Fruit fly (Drosophila melanogaster) whole organism, embryonic: ENCODE results near the gene Ubc7.

Source experiments
- Awh ChIP-seq: fragments of 200-800 bp; sonication (Bioruptor generic); IDR thresholded peaks from 2 replicates; pipeline ENCODE4, ENCODE4 v1.3.6; 2022; ENCODE audit warnings: missing biosample characterization, missing genetic modification characterization
- BEAF-32 ChIP-seq: fragments of 200-800 bp; sonication (Bioruptor generic); optimal IDR thresholded peaks from 3 replicates; lab custom pipeline; 2017; ENCODE audit warnings: missing biosample characterization, missing genetic modification characterization, mild to moderate bottlenecking, moderate library complexity, missing genetic modification reagents
- CG10147 ChIP-seq: fragments of 200-800 bp; sonication (Bioruptor generic); optimal IDR thresholded peaks from 2 replicates; lab custom pipeline; 2019; ENCODE audit warnings: missing biosample characterization, mild to moderate bottlenecking, missing genetic modification characterization, moderate library complexity
- CG1024 ChIP-seq: fragments of 200-800 bp; sonication (Bioruptor generic); IDR thresholded peaks from 2 replicates; pipeline ENCODE4 v1.3.6; 2022; ENCODE audit warnings: missing biosample characterization, missing genetic modification characterization
- CG11723 ChIP-seq: fragments of 200-800 bp; sonication (Bioruptor generic); optimal IDR thresholded peaks from 2 replicates; lab custom pipeline; 2017; ENCODE audit warnings: missing biosample characterization, mild to moderate bottlenecking, missing genetic modification characterization
- CG12071 ChIP-seq: fragments of 200-800 bp; sonication (Bioruptor generic); optimal IDR thresholded peaks from 3 replicates; lab custom pipeline; 2018; ENCODE audit warnings: missing biosample characterization, mild to moderate bottlenecking, missing genetic modification characterization
- CG12744 ChIP-seq: fragments of 200-800 bp; sonication (Bioruptor generic); optimal IDR thresholded peaks from 2 replicates; lab custom pipeline; 2016; ENCODE audit warnings: missing biosample characterization, missing genetic modification characterization
- CG15269 ChIP-seq: fragments of 200-800 bp; sonication (Bioruptor generic); optimal IDR thresholded peaks from 2 replicates; lab custom pipeline; 2018; ENCODE audit warnings: missing biosample characterization, mild to moderate bottlenecking, missing genetic modification characterization, moderate library complexity
- CG15601 ChIP-seq: fragments of 200-800 bp; sonication (Bioruptor generic); optimal IDR thresholded peaks from 3 replicates; lab custom pipeline; 2019; ENCODE audit warnings: missing biosample characterization, mild to moderate bottlenecking, missing genetic modification characterization, moderate library complexity
- CG1603 ChIP-seq: fragments of 200-800 bp; sonication (Bioruptor generic); optimal IDR thresholded peaks from 2 replicates; lab custom pipeline; 2019; ENCODE audit warnings: missing biosample characterization, mild to moderate bottlenecking, missing genetic modification characterization, moderate library complexity
- CG17912 ChIP-seq: fragments of 200-800 bp; sonication (Bioruptor generic); optimal IDR thresholded peaks from 2 replicates; lab custom pipeline; 2018; ENCODE audit warnings: missing biosample characterization, mild to moderate bottlenecking, missing genetic modification characterization
- CG2129 ChIP-seq: fragments of 200-800 bp; sonication (Bioruptor generic); IDR thresholded peaks from 2 replicates; pipeline ENCODE4 v1.3.6; 2022; ENCODE audit warnings: missing biosample characterization, missing genetic modification characterization; ENCODE audit not compliant: partially characterized antibody
- CG2712 ChIP-seq: fragments of 200-800 bp; optimal IDR thresholded peaks from 3 replicates; lab custom pipeline; 2019; ENCODE audit warnings: missing biosample characterization, mild to moderate bottlenecking, missing genetic modification characterization, moderate library complexity
- CG2889 ChIP-seq: fragments of 200-800 bp; sonication (Bioruptor generic); IDR thresholded peaks from 3 replicates; pipeline ENCODE4 v1.3.6; 2022; ENCODE audit warnings: missing biosample characterization, missing genetic modification characterization
- CG30020 ChIP-seq: fragments of 200-800 bp; optimal IDR thresholded peaks from 2 replicates; lab custom pipeline; 2019; ENCODE audit warnings: missing biosample characterization, mild to moderate bottlenecking, missing genetic modification characterization, moderate library complexity
- CG30403 ChIP-seq: fragments of 200-800 bp; sonication (Bioruptor generic); optimal IDR thresholded peaks from 3 replicates; lab custom pipeline; 2016; ENCODE audit warnings: missing biosample characterization, missing genetic modification characterization
- CG31224 ChIP-seq: fragments of 200-800 bp; sonication (Bioruptor generic); IDR thresholded peaks from 2 replicates; pipeline ENCODE4 v1.3.6; 2022; ENCODE audit warnings: missing biosample characterization, missing genetic modification characterization
- CG3281 ChIP-seq: fragments of 200-800 bp; sonication (Bioruptor generic); optimal IDR thresholded peaks from 3 replicates; lab custom pipeline; 2017; ENCODE audit warnings: missing biosample characterization, mild to moderate bottlenecking, missing genetic modification characterization
- CG33213 ChIP-seq: fragments of 200-800 bp; sonication (Bioruptor generic); optimal IDR thresholded peaks from 3 replicates; lab custom pipeline; 2016; ENCODE audit warnings: missing biosample characterization, missing genetic modification characterization
- CG3838 ChIP-seq: fragments of 200-800 bp; sonication (Bioruptor generic); optimal IDR thresholded peaks from 3 replicates; lab custom pipeline; 2016; ENCODE audit warnings: missing biosample characterization, missing genetic modification characterization
- CG4360 ChIP-seq: fragments of 200-800 bp; sonication (Bioruptor generic); IDR thresholded peaks from 2 replicates; pipeline ENCODE4 v1.3.6; 2022; ENCODE audit warnings: missing biosample characterization, missing genetic modification characterization
- CG4820 ChIP-seq: fragments of 200-800 bp; sonication (Bioruptor generic); optimal IDR thresholded peaks from 3 replicates; lab custom pipeline; 2016; ENCODE audit warnings: missing biosample characterization, missing genetic modification characterization
- CG6272 ChIP-seq: fragments of 200-800 bp; sonication (Bioruptor generic); IDR thresholded peaks from 2 replicates; pipeline ENCODE4 v1.3.6; 2022; ENCODE audit warnings: missing biosample characterization, missing genetic modification characterization
- CG7745 ChIP-seq: fragments of 200-800 bp; sonication (Bioruptor generic); optimal IDR thresholded peaks from 2 replicates; lab custom pipeline; 2018; ENCODE audit warnings: missing biosample characterization, mild to moderate bottlenecking, missing genetic modification characterization, moderate library complexity
- CG8281 ChIP-seq: fragments of 200-800 bp; sonication (Bioruptor generic); optimal IDR thresholded peaks from 2 replicates; lab custom pipeline; 2018; ENCODE audit warnings: missing biosample characterization, mild to moderate bottlenecking, missing genetic modification characterization, moderate library complexity
- CrebB ChIP-seq: fragments of 200-800 bp; sonication (Bioruptor generic); optimal IDR thresholded peaks from 3 replicates; lab custom pipeline; 2018; ENCODE audit warnings: missing biosample characterization, mild to moderate bottlenecking, missing genetic modification characterization
- Doc3 ChIP-seq: fragments of 200-800 bp; sonication (Bioruptor generic); IDR thresholded peaks from 3 replicates; pipeline ENCODE4 v1.3.6; 2022; ENCODE audit warnings: missing biosample characterization, missing genetic modification characterization; ENCODE audit not compliant: partially characterized antibody
- Hsf ChIP-seq: fragments of 200-800 bp; sonication (Bioruptor generic); optimal IDR thresholded peaks from 3 replicates; lab custom pipeline; 2016; ENCODE audit warnings: missing biosample characterization, missing genetic modification characterization
- Lpt ChIP-seq: fragments of >200 bp; optimal IDR thresholded peaks from 2 replicates; lab custom pipeline; 2018; ENCODE audit warnings: missing biosample characterization, missing genetic modification characterization
- MESR4 ChIP-seq: fragments of 200-800 bp; sonication (Bioruptor generic); optimal IDR thresholded peaks from 2 replicates; lab custom pipeline; 2018; ENCODE audit warnings: missing biosample characterization, mild to moderate bottlenecking, missing genetic modification characterization, moderate library complexity
- NC2β ChIP-seq: fragments of 200-800 bp; sonication (Bioruptor generic); optimal IDR thresholded peaks from 2 replicates; lab custom pipeline; 2016; ENCODE audit warnings: missing biosample characterization, missing genetic modification characterization
- Oaz ChIP-seq: fragments of 200-800 bp; sonication (Bioruptor generic); IDR thresholded peaks from 2 replicates; pipeline ENCODE4 v1.3.6; 2022; ENCODE audit warnings: missing biosample characterization, missing genetic modification characterization
- Poxn ChIP-seq: fragments of 200-800 bp; sonication (Bioruptor generic); IDR thresholded peaks from 2 replicates; pipeline ENCODE4 v1.3.6; 2022; ENCODE audit warnings: missing biosample characterization, missing genetic modification characterization
- Rx ChIP-seq: fragments of 200-800 bp; sonication (Bioruptor generic); IDR thresholded peaks from 2 replicates; pipeline ENCODE4 v1.3.6; 2022; ENCODE audit warnings: missing biosample characterization, missing genetic modification characterization
- Six4 ChIP-seq: fragments of 200-800 bp; sonication (Bioruptor generic); optimal IDR thresholded peaks from 2 replicates; lab custom pipeline; 2016; ENCODE audit warnings: missing biosample characterization, missing genetic modification characterization
- Sox102F ChIP-seq: fragments of 200-800 bp; sonication (Bioruptor generic); optimal IDR thresholded peaks from 2 replicates; lab custom pipeline; 2018; ENCODE audit warnings: missing biosample characterization, mild to moderate bottlenecking, missing genetic modification characterization, moderate library complexity
- Sry-β ChIP-seq: fragments of 200-800 bp; sonication (Bioruptor generic); optimal IDR thresholded peaks from 2 replicates; lab custom pipeline; 2018; ENCODE audit warnings: missing biosample characterization, mild to moderate bottlenecking, missing genetic modification characterization, moderate library complexity
- crc ChIP-seq: fragments of 200-800 bp; sonication (Bioruptor generic); optimal IDR thresholded peaks from 2 replicates; lab custom pipeline; 2016; ENCODE audit warnings: missing biosample characterization, missing genetic modification characterization
- gcm ChIP-seq: fragments of 200-800 bp; sonication (Bioruptor generic); optimal IDR thresholded peaks from 2 replicates; lab custom pipeline; 2019; ENCODE audit warnings: missing biosample characterization, mild to moderate bottlenecking, missing genetic modification characterization, moderate library complexity
- grn ChIP-seq: fragments of 200-800 bp; sonication (Bioruptor generic); optimal IDR thresholded peaks from 3 replicates; lab custom pipeline; 2017; ENCODE audit warnings: missing biosample characterization, missing genetic modification characterization
- h ChIP-seq: fragments of >200 bp; optimal IDR thresholded peaks from 2 replicates; lab custom pipeline; 2017
- hth ChIP-seq: fragments of >200 bp; optimal IDR thresholded peaks from 2 replicates; lab custom pipeline; 2017; ENCODE audit warnings: inconsistent platforms
- luna ChIP-seq: fragments of 200-800 bp; sonication (Bioruptor generic); optimal IDR thresholded peaks from 2 replicates; lab custom pipeline; 2016; ENCODE audit warnings: missing biosample characterization, missing genetic modification characterization
- p53 ChIP-seq: fragments of 200-800 bp; sonication (Bioruptor generic); optimal IDR thresholded peaks from 2 replicates; lab custom pipeline; 2016; ENCODE audit warnings: missing biosample characterization, missing genetic modification characterization
- pan ChIP-seq, 4 experiments: fragments of >200 bp in 3 of 4; fragments of 200-800 bp in 1 of 4; sonication (Bioruptor generic) in 1 of 4; optimal IDR thresholded peaks in 3 of 4; IDR thresholded peaks in 1 of 4; 2 replicates each; pipeline versions ENCODE4 v1.3.6 to Lab custom; 2017 to 2022; ENCODE audit warnings: missing biosample characterization in 2 of 4, missing genetic modification characterization in 2 of 4, mixed read lengths in 1 of 4
- sd ChIP-seq: fragments of 200-800 bp; sonication (Bioruptor generic); optimal IDR thresholded peaks from 3 replicates; lab custom pipeline; 2018; ENCODE audit warnings: missing biosample characterization, mild to moderate bottlenecking, missing genetic modification characterization, moderate library complexity
- sima ChIP-seq: fragments of 200-800 bp; sonication (Bioruptor generic); optimal IDR thresholded peaks from 2 replicates; lab custom pipeline; 2016; ENCODE audit warnings: missing biosample characterization, missing genetic modification characterization
- slbo ChIP-seq: fragments of 200-800 bp; sonication (Bioruptor generic); IDR thresholded peaks from 2 replicates; pipeline ENCODE4 v1.3.6; 2022; ENCODE audit warnings: missing biosample characterization, missing genetic modification characterization
- tll ChIP-seq, 2 experiments: fragments of 200-800 bp in 1 of 2; fragments of >200 bp in 1 of 2; sonication (Bioruptor generic) in 1 of 2; optimal IDR thresholded peaks; 2 replicates each; lab custom pipeline; 2017 to 2019; ENCODE audit warnings: missing biosample characterization in 2 of 2, missing genetic modification characterization in 2 of 2, mild to moderate bottlenecking in 1 of 2, moderate library complexity in 1 of 2
- twi ChIP-seq: fragments of 200-800 bp; optimal IDR thresholded peaks from 2 replicates; lab custom pipeline; 2019; ENCODE audit warnings: missing biosample characterization, mild to moderate bottlenecking, missing genetic modification characterization, moderate library complexity
- vnd ChIP-seq: fragments of 200-800 bp; sonication (Bioruptor generic); IDR thresholded peaks from 3 replicates; pipeline ENCODE4 v1.3.6; 2022; ENCODE audit warnings: missing biosample characterization, missing genetic modification characterization; ENCODE audit not compliant: partially characterized antibody

Gene Ubc7

dm6 chrX:16547390-16547789, 46.1 kb upstream of the Ubc7 start, which contains the start of gene CG9902 (continued):
- no peak for TF ChIP-seq Awh (GFP tag; lab: Robert Waterston, UW)
- no peak for TF ChIP-seq CG11723 (GFP tag; lab: Kevin White, UChicago)
- no peak for TF ChIP-seq CG31224 (GFP tag; lab: Robert Waterston, UW)
- TF ChIP-seq slbo (GFP tag; lab: Robert Waterston, UW): no peak
- TF ChIP-seq NC2β (GFP tag; lab: Kevin White, UChicago): peak; percentile 8
- no peak for TF ChIP-seq CrebB
- no peak for TF ChIP-seq crc
- no peak for TF ChIP-seq Lpt (GFP tag; lab: Kevin White, UChicago)
- TF ChIP-seq CG30020 (tag; lab: Kevin White, UChicago): peak; percentile 1
- peak; percentile 61; the same call in 2 of the 3 replicates for TF ChIP-seq vnd
- no peak for TF ChIP-seq Poxn (GFP tag; lab: Robert Waterston, UW)
- no peak for TF ChIP-seq grn
- no peak for TF ChIP-seq sima (GFP tag; lab: Kevin White, UChicago)
- no peak for TF ChIP-seq CG7745 (tag; lab: Kevin White, UChicago)
- TF ChIP-seq CG30403 (GFP tag; lab: Kevin White, UChicago): no peak
- TF ChIP-seq CG4360 (GFP tag; lab: Robert Waterston, UW): no peak
- TF ChIP-seq CG33213: peak; percentile 67
- TF ChIP-seq CG6272: no peak
- TF ChIP-seq Rx (GFP tag; lab: Robert Waterston, UW): no peak
- no peak for TF ChIP-seq CG4820 (GFP tag; lab: Kevin White, UChicago)
- no peak for TF ChIP-seq CG1024 (GFP tag; lab: Robert Waterston, UW)
- TF ChIP-seq twi: no peak
- no peak for TF ChIP-seq Oaz
- no peak for TF ChIP-seq pan (optimal IDR thresholded peaks at IDR 0.05; lab: Kevin White, UChicago)
- TF ChIP-seq pan (GFP tag; optimal IDR thresholded peaks at IDR 0.05 in 1 of 2, IDR thresholded peaks at IDR 0.05 in 1 of 2): no peak
- no peak for TF ChIP-seq Hsf
- peak; percentile 40 for TF ChIP-seq MESR4 (GFP tag; lab: Kevin White, UChicago)
- no peak for TF ChIP-seq CG10147 (GFP tag; lab: Kevin White, UChicago)
- TF ChIP-seq CG2889 (GFP tag; lab: Robert Waterston, UW): no peak
- TF ChIP-seq h: no peak
- TF ChIP-seq CG3838 (GFP tag; lab: Kevin White, UChicago): no peak
- no peak for TF ChIP-seq sd (tag; lab: Kevin White, UChicago)
- TF ChIP-seq Sox102F (GFP tag; lab: Kevin White, UChicago): no peak
- no peak for TF ChIP-seq CG12071 (GFP tag; lab: Kevin White, UChicago)
- peak; percentile 21 for TF ChIP-seq p53
- TF ChIP-seq BEAF-32: peak; percentile 88
- TF ChIP-seq CG12744 (GFP tag; lab: Kevin White, UChicago): peak; percentile 2
- TF ChIP-seq CG15601 (tag; lab: Kevin White, UChicago): peak; percentile 44
- peak; percentile 40; the same call in 1 of the 2 replicates for TF ChIP-seq CG2129
- no peak for TF ChIP-seq Sry-β (GFP tag; lab: Kevin White, UChicago)
- TF ChIP-seq Doc3 (GFP tag; lab: Robert Waterston, UW): peak; percentile 63; the same call in 2 of the 3 replicates
- TF ChIP-seq CG17912 (GFP tag; lab: Kevin White, UChicago): peak; percentile 17
- no peak for TF ChIP-seq CG8281
- no peak for TF ChIP-seq tll (GFP tag; optimal IDR thresholded peaks at IDR 0.05; lab: Kevin White, UChicago)
- no peak for TF ChIP-seq CG3281 (GFP tag; lab: Kevin White, UChicago)
- TF ChIP-seq CG2712 (tag; lab: Kevin White, UChicago): peak; percentile 45
- TF ChIP-seq hth (lab: Kevin White, UChicago): no peak
- no peak for TF ChIP-seq luna (GFP tag; lab: Kevin White, UChicago)
- no peak for TF ChIP-seq gcm
- no peak for TF ChIP-seq CG15269 (tag; lab: Kevin White, UChicago)
- TF ChIP-seq CG1603 (tag; lab: Kevin White, UChicago): peak; percentile 87
- no peak for TF ChIP-seq Six4
